Worm (Caenorhabditis elegans) whole organism, L4 larva: Measurements from ENCODE around the gene clec-266.

Source experiments
- D1046.2 ChIP-seq: fragments of 200-800 bp; sonication (Bioruptor generic); IDR thresholded peaks from 2 replicates; pipeline ENCODE4 v1.3.6; 2022; ENCODE audit warnings: missing genetic modification characterization, missing compliant biosample characterization
- F10B5.3 ChIP-seq: sonication (generic microtip); optimal IDR thresholded peaks from 2 replicates; lab custom pipeline; 2016; ENCODE audit warnings: mild to moderate bottlenecking, missing genetic modification characterization, missing compliant biosample characterization
- F44E2.7 ChIP-seq: fragments of 200-800 bp; sonication (Bioruptor generic); IDR thresholded peaks from 2 replicates; pipeline ENCODE4 v2.1.2; 2022; ENCODE audit warnings: missing genetic modification characterization, missing compliant biosample characterization
- F49E8.2 ChIP-seq: sonication (generic microtip); optimal IDR thresholded peaks from 2 replicates; lab custom pipeline; 2016; ENCODE audit warnings: missing compliant biosample characterization, mild to moderate bottlenecking, missing genetic modification characterization, borderline replicate concordance
- T20F7.1 ChIP-seq: fragments of 200-800 bp; sonication (Bioruptor generic); optimal IDR thresholded peaks from 2 replicates; lab custom pipeline; 2018; ENCODE audit warnings: mild to moderate bottlenecking, missing genetic modification characterization, missing compliant biosample characterization
- Y105C5A.15 ChIP-seq: fragments of 200-800 bp; sonication (Bioruptor generic); IDR thresholded peaks from 2 replicates; pipeline ENCODE4 v1.3.6; 2022; ENCODE audit warnings: missing genetic modification characterization, missing compliant biosample characterization
- Y75B8A.6 ChIP-seq: fragments of 200-800 bp; sonication (Bioruptor generic); IDR thresholded peaks from 2 replicates; pipeline ENCODE4 v1.3.6; 2022; ENCODE audit warnings: missing genetic modification reagents, missing genetic modification characterization, missing compliant biosample characterization
- ZK337.2 ChIP-seq: fragments of 200-800 bp; sonication (Bioruptor generic); IDR thresholded peaks from 2 replicates; pipeline ENCODE4 v1.3.6; 2022; ENCODE audit warnings: missing genetic modification reagents, missing genetic modification characterization, missing compliant biosample characterization
- aha-1 ChIP-seq: fragments of 150-350 bp; peaks from one replicate; lab custom pipeline; 2014; ENCODE audit warnings: missing biosample characterization, missing genetic modification characterization
- arid-1 ChIP-seq: fragments of 200-800 bp; sonication (Bioruptor generic); conservative IDR thresholded peaks from 2 replicates; pipeline ENCODE4 v1.3.6; 2022; ENCODE audit warnings: missing genetic modification reagents, missing genetic modification characterization, missing compliant biosample characterization
- ceh-28 ChIP-seq: fragments of 150-350 bp; optimal IDR thresholded peaks from 2 replicates; lab custom pipeline; 2014; ENCODE audit warnings: missing biosample characterization, missing genetic modification reagents, missing genetic modification characterization
- ceh-32 ChIP-seq: sonication (generic microtip); optimal IDR thresholded peaks from 2 replicates; lab custom pipeline; 2016; ENCODE audit warnings: mild to moderate bottlenecking, missing genetic modification characterization, missing compliant biosample characterization; ENCODE audit not compliant: poor library complexity
- ceh-44 ChIP-seq: fragments of 200-800 bp; sonication (Bioruptor generic); IDR thresholded peaks from 2 replicates; pipeline ENCODE4 v1.3.6; 2022; ENCODE audit warnings: missing genetic modification reagents, missing genetic modification characterization, missing compliant biosample characterization
- ceh-62 ChIP-seq: sonication (generic microtip); optimal IDR thresholded peaks from 2 replicates; lab custom pipeline; 2017; ENCODE audit warnings: missing biosample characterization, missing genetic modification characterization
- ctbp-1 ChIP-seq: fragments of 200-800 bp; sonication (Bioruptor generic); IDR thresholded peaks from 2 replicates; pipeline ENCODE4 v1.3.6; 2022; ENCODE audit warnings: missing genetic modification reagents, missing genetic modification characterization, missing compliant biosample characterization
- daf-16 ChIP-seq, 3 experiments: sonication (generic microtip); optimal IDR thresholded peaks; 2 replicates each; lab custom pipeline; 2016 to 2017; ENCODE audit warnings: missing genetic modification characterization in 3 of 3, missing genetic modification reagents in 3 of 3, mild to moderate bottlenecking in 2 of 3, missing compliant biosample characterization in 2 of 3, missing biosample characterization in 1 of 3, moderate library complexity in 1 of 3
- dmd-6 ChIP-seq: fragments of 200-800 bp; sonication (Bioruptor generic); IDR thresholded peaks from 2 replicates; pipeline ENCODE4 v1.3.6; 2022; ENCODE audit warnings: missing genetic modification reagents, missing genetic modification characterization, missing compliant biosample characterization
- dmd-9 ChIP-seq: fragments of 200-800 bp; sonication (Bioruptor generic); IDR thresholded peaks from 2 replicates; pipeline ENCODE4 v1.3.6; 2022; ENCODE audit warnings: missing genetic modification reagents, missing genetic modification characterization, missing compliant biosample characterization
- dpl-1 ChIP-seq: fragments of 150-350 bp; optimal IDR thresholded peaks from 2 replicates; lab custom pipeline; 2014; ENCODE audit warnings: missing biosample characterization, missing genetic modification reagents, missing genetic modification characterization
- duxl-1 ChIP-seq: sonication (generic microtip); optimal IDR thresholded peaks from 2 replicates; lab custom pipeline; 2016; ENCODE audit warnings: mild to moderate bottlenecking, missing genetic modification characterization, moderate library complexity, missing compliant biosample characterization; ENCODE audit not compliant: poor library complexity
- egl-27 ChIP-seq: sonication (generic microtip); optimal IDR thresholded peaks from 3 replicates; lab custom pipeline; 2017; ENCODE audit warnings: missing biosample characterization, missing genetic modification reagents, missing genetic modification characterization
- fkh-10 ChIP-seq: fragments of 150-350 bp; optimal IDR thresholded peaks from 2 replicates; lab custom pipeline; 2014; ENCODE audit warnings: missing biosample characterization, missing genetic modification reagents, missing genetic modification characterization
- fos-1 ChIP-seq: fragments of 150-350 bp; optimal IDR thresholded peaks from 2 replicates; lab custom pipeline; 2014; ENCODE audit warnings: missing biosample characterization, missing genetic modification characterization
- hlh-30 ChIP-seq: sonication (generic microtip); optimal IDR thresholded peaks from 2 replicates; lab custom pipeline; 2017; ENCODE audit warnings: antibody characterized with exemption, mild to moderate bottlenecking, missing genetic modification characterization, missing compliant biosample characterization; ENCODE audit not compliant: insufficient read depth
- lin-13 ChIP-seq: fragments of 150-350 bp; optimal IDR thresholded peaks from 2 replicates; lab custom pipeline; 2014; ENCODE audit warnings: missing biosample characterization, missing genetic modification reagents, missing genetic modification characterization
- lin-15B ChIP-seq: fragments of 150-350 bp; sonication (generic microtip); optimal IDR thresholded peaks from 3 replicates; lab custom pipeline; 2014; ENCODE audit warnings: missing biosample characterization, missing genetic modification characterization
- lin-38 ChIP-seq: fragments of 200-800 bp; sonication (Bioruptor generic); IDR thresholded peaks from 2 replicates; pipeline ENCODE4 v1.3.6; 2022; ENCODE audit warnings: missing genetic modification reagents, missing genetic modification characterization, missing compliant biosample characterization
- madf-5 ChIP-seq, 2 experiments: fragments of 200-800 bp; sonication (Bioruptor generic); IDR thresholded peaks; 2 replicates each; pipeline ENCODE4 v1.3.6; 2022; ENCODE audit warnings: missing compliant biosample characterization in 2 of 2, missing genetic modification characterization in 2 of 2
- madf-9 ChIP-seq: fragments of 200-800 bp; sonication (Bioruptor generic); conservative IDR thresholded peaks from 2 replicates; pipeline ENCODE4 v1.3.6; 2022; ENCODE audit warnings: missing genetic modification reagents, missing genetic modification characterization, missing compliant biosample characterization
- mdl-1 ChIP-seq, 2 experiments: fragments of 150-350 bp in 1 of 2; sonication (generic microtip) in 1 of 2; optimal IDR thresholded peaks; 2 replicates each; lab custom pipeline; 2014 to 2017; ENCODE audit warnings: missing biosample characterization in 2 of 2, missing genetic modification characterization in 2 of 2
- mes-2 ChIP-seq: sonication (generic microtip); optimal IDR thresholded peaks from 2 replicates; lab custom pipeline; 2016; ENCODE audit warnings: missing genotype, mild to moderate bottlenecking, missing genetic modification characterization, missing compliant biosample characterization; ENCODE audit not compliant: poor library complexity, severe bottlenecking
- mxl-2 ChIP-seq: fragments of 200-800 bp; sonication (Bioruptor generic); conservative IDR thresholded peaks from 2 replicates; pipeline ENCODE4 v1.3.6; 2022; ENCODE audit warnings: missing genetic modification reagents, missing genetic modification characterization, missing compliant biosample characterization
- nhr-102 ChIP-seq: sonication (generic microtip); optimal IDR thresholded peaks from 2 replicates; lab custom pipeline; 2016; ENCODE audit warnings: mild to moderate bottlenecking, missing genetic modification characterization, moderate library complexity, missing compliant biosample characterization
- nhr-11 ChIP-seq: fragments of 150-350 bp; optimal IDR thresholded peaks from 2 replicates; lab custom pipeline; 2014; ENCODE audit warnings: missing biosample characterization, missing genetic modification characterization
- nhr-41 ChIP-seq: fragments of 200-800 bp; sonication (Bioruptor generic); IDR thresholded peaks from 2 replicates; pipeline ENCODE4 v1.3.6; 2022; ENCODE audit warnings: missing genetic modification reagents, missing genetic modification characterization, missing compliant biosample characterization
- nhr-76 ChIP-seq: fragments of 150-350 bp; optimal IDR thresholded peaks from 2 replicates; lab custom pipeline; 2014; ENCODE audit warnings: missing biosample characterization, missing genetic modification characterization
- nhr-77 ChIP-seq: fragments of 150-350 bp; optimal IDR thresholded peaks from 2 replicates; lab custom pipeline; 2014; ENCODE audit warnings: missing biosample characterization, missing genetic modification characterization
- php-3 ChIP-seq: fragments of 200-800 bp; sonication (Bioruptor generic); IDR thresholded peaks from 2 replicates; pipeline ENCODE4 v1.3.6; 2022; ENCODE audit warnings: missing genetic modification reagents, missing genetic modification characterization, missing compliant biosample characterization
- tra-1 ChIP-seq: fragments of 200-800 bp; sonication (Bioruptor generic); IDR thresholded peaks from 2 replicates; pipeline ENCODE4 v1.3.6; 2022; ENCODE audit warnings: missing genetic modification reagents, missing genetic modification characterization, missing compliant biosample characterization
- unc-39 ChIP-seq: sonication (generic microtip); optimal IDR thresholded peaks from 2 replicates; lab custom pipeline; 2017; ENCODE audit warnings: missing biosample characterization, missing genetic modification characterization
- vab-7 ChIP-seq: fragments of 200-800 bp; sonication (Bioruptor generic); IDR thresholded peaks from 2 replicates; pipeline ENCODE4 v1.3.6; 2022; ENCODE audit warnings: missing genetic modification reagents, missing genetic modification characterization, missing compliant biosample characterization
- zfp-3 ChIP-seq: fragments of 200-800 bp; sonication (Bioruptor generic); conservative IDR thresholded peaks from 2 replicates; pipeline ENCODE4 v1.3.6; 2022; ENCODE audit warnings: missing genetic modification reagents, missing genetic modification characterization, missing compliant biosample characterization
- zip-2 ChIP-seq: fragments of 150-350 bp; optimal IDR thresholded peaks from 2 replicates; lab custom pipeline; 2014; ENCODE audit warnings: missing biosample characterization, missing genetic modification characterization
- ztf-11 ChIP-seq: fragments of 150-350 bp; optimal IDR thresholded peaks from 2 replicates; lab custom pipeline; 2014; ENCODE audit warnings: missing biosample characterization, missing genetic modification characterization
- ztf-7 ChIP-seq: fragments of 150-350 bp; optimal IDR thresholded peaks from 2 replicates; lab custom pipeline; 2014; ENCODE audit warnings: missing biosample characterization, missing genetic modification characterization

clec-266 gene

DNA sequence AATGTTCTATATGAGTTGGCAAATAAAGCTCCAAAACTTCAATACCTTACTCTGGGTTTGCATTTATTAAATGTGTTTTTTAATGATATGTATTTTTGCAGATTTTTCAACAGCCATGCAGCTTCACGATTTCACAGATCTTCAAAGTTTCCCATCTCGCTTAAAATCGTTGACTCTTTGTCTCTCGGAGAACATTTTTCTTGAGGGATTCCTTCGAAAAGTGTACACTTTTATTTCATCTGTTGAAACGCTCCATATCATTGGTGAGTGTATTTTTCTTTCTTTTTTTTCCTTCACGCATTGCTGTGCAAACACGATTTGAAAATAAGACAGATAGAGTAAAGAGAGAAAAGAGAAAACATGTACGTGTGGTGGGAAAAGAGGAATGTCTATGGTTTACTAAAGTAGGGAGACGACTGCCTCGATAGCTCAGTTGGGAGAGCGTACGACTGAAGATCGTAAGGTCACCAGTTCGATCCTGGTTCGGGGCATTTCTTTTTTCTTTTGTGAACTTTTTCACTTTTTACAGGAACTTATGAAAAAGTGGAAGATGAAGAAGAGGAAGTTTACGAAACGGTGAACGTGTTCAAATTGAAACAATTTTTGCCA, 29.4 kb downstream of the clec-266 start (continued):
- TF ChIP-seq ceh-32 (no peak), nhr-11 (peak; percentile 57), ztf-11 (tag; lab: Kevin White, UChicago) (no peak), vab-7 (GFP tag; lab: Robert Waterston, UW) (peak; percentile 91), F10B5.3 (tag; lab: Kevin White, UChicago) (peak; percentile 51), ctbp-1 (peak; percentile 91), madf-9 (GFP tag; lab: Robert Waterston, UW) (peak; percentile 91), ceh-62 (tag; lab: Kevin White, UChicago) (no peak), zip-2 (no peak), mxl-2 (GFP tag; lab: Robert Waterston, UW) (peak; percentile 68; the same call in 1 of the 2 replicates), Y75B8A.6 (GFP tag; lab: Robert Waterston, UW) (peak; percentile 81; the same call in 1 of the 2 replicates), arid-1 (peak; percentile 96), zfp-3 (GFP tag; lab: Robert Waterston, UW) (0 out of 2 replicates have a peak, but pooled peaks have one; percentile 53), mdl-1 (tag; optimal IDR thresholded peaks at IDR 0.05; lab: Kevin White, UChicago) (peak in 1 of 2 experiments; percentile 48), madf-5 (GFP tag; IDR thresholded peaks at IDR 0.05; lab: Robert Waterston, UW) (peak; percentile 63 to 96; a peak in 3 of 4 replicates), tra-1 (peak; percentile 90), T20F7.1 (peak; percentile 57), ZK337.2 (GFP tag; lab: Robert Waterston, UW) (0 out of 2 replicates have a peak, but pooled peaks have one; percentile 45), fkh-10 (no peak), mes-2 (tag; lab: Kevin White, UChicago) (peak; percentile 87), nhr-41 (GFP tag; lab: Robert Waterston, UW) (peak; percentile 59; the same call in 1 of the 2 replicates), Y105C5A.15 (GFP tag; lab: Robert Waterston, UW) (peak; percentile 89; the same call in 1 of the 2 replicates), lin-13 (GFP tag; lab: Kevin White, UChicago) (peak; percentile 47), fos-1 (tag; lab: Kevin White, UChicago) (no peak), F44E2.7 (GFP tag; lab: Robert Waterston, UW) (peak; percentile 87; the same call in 1 of the 2 replicates)

DNA sequence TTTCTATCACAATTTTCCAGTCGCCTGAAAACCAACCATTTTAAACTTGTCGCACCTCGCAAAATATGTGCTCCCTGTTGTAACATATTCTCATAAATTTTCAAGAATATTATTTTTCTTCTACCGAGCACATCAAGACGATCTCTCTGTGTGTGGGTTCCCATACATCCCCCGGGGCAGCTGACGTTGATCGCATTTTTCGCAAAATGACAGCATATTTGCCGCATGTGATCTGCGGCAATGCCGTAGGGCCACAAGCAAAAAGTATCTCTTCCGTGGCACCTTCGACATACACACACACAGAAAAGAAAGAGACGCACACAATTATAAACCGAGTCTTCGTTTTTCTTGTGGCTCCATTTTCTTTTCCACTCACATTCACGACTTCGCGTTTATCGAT, 31.0 kb downstream of the clec-266 start:
- TF ChIP-seq duxl-1 (tag; lab: Kevin White, UChicago) = no peak
- TF ChIP-seq dpl-1 = no peak
- TF ChIP-seq egl-27 (tag; lab: Kevin White, UChicago) = no peak
- TF ChIP-seq ceh-44 = no peak
- TF ChIP-seq nhr-76 (tag; lab: Kevin White, UChicago) = no peak
- peak; percentile 29 for TF ChIP-seq hlh-30 (tag; lab: Kevin White, UChicago)
- peak in 1 of 2 experiments; percentile 63 for TF ChIP-seq daf-16 (GFP tag; optimal IDR thresholded peaks at IDR 0.05; lab: Kevin White, UChicago)
- no peak for TF ChIP-seq daf-16 (tag; optimal IDR thresholded peaks at IDR 0.05; lab: Kevin White, UChicago)
- TF ChIP-seq nhr-11 = peak; percentile 51
- no peak for TF ChIP-seq fos-1 (tag; lab: Kevin White, UChicago)
- no peak for TF ChIP-seq D1046.2
- TF ChIP-seq lin-15B = no peak
- TF ChIP-seq aha-1 (tag; lab: Kevin White, UChicago) = peak; percentile 95

ce11 chrX:6588495-6588894, 34.2 kb downstream of the clec-266 start, which contains the start of gene fbxl-4:
fbxl-4 (plus strand) TSS chrX:6588795.
- no peak for TF ChIP-seq fkh-10
- TF ChIP-seq F49E8.2 (tag; lab: Kevin White, UChicago) = no peak
- TF ChIP-seq ztf-7 (tag; lab: Kevin White, UChicago) = no peak
- TF ChIP-seq nhr-76 (tag; lab: Kevin White, UChicago) = no peak
- TF ChIP-seq php-3 (GFP tag; lab: Robert Waterston, UW) = no peak
- no peak for TF ChIP-seq dmd-6 (GFP tag; lab: Robert Waterston, UW)
- no peak for TF ChIP-seq nhr-77 (tag; lab: Kevin White, UChicago)
- TF ChIP-seq ceh-28 (tag; lab: Kevin White, UChicago) = no peak
- no peak for TF ChIP-seq lin-38
- no peak for TF ChIP-seq unc-39 (tag; lab: Kevin White, UChicago)
- no peak for TF ChIP-seq D1046.2
- TF ChIP-seq ceh-44 = no peak
- TF ChIP-seq dmd-9 (GFP tag; lab: Robert Waterston, UW) = no peak
- TF ChIP-seq nhr-102 (tag; lab: Kevin White, UChicago) = no peak
